Fruit fly (Drosophila melanogaster) whole organism, embryonic: ENCODE data around the gene Mabi.

ENCODE experiments used
- Ada2b ChIP-seq: fragments of 200-800 bp; sonication (Bioruptor generic); IDR thresholded peaks from 2 replicates; pipeline ENCODE4 v1.3.6; 2022; ENCODE audit warnings: missing biosample characterization, missing genetic modification characterization
- BEAF-32 ChIP-seq: fragments of 200-800 bp; sonication (Bioruptor generic); optimal IDR thresholded peaks from 3 replicates; lab custom pipeline; 2017; ENCODE audit warnings: missing biosample characterization, missing genetic modification characterization, mild to moderate bottlenecking, moderate library complexity, missing genetic modification reagents
- CG12155 ChIP-seq: fragments of 200-800 bp; sonication (Bioruptor generic); optimal IDR thresholded peaks from 3 replicates; lab custom pipeline; 2016; ENCODE audit warnings: missing biosample characterization, missing genetic modification characterization
- CG12299 ChIP-seq: fragments of 200-800 bp; sonication (Bioruptor generic); optimal IDR thresholded peaks from 2 replicates; lab custom pipeline; 2018; ENCODE audit warnings: missing biosample characterization, mild to moderate bottlenecking, missing genetic modification characterization
- CG13296 ChIP-seq: fragments of 200-800 bp; sonication (Bioruptor generic); optimal IDR thresholded peaks from 3 replicates; lab custom pipeline; 2018; ENCODE audit warnings: missing biosample characterization, mild to moderate bottlenecking, missing genetic modification characterization
- CG13775 ChIP-seq: fragments of 200-800 bp; sonication (Bioruptor generic); optimal IDR thresholded peaks from 3 replicates; lab custom pipeline; 2017; ENCODE audit warnings: missing biosample characterization, mild to moderate bottlenecking, missing genetic modification characterization
- CG1602 ChIP-seq: fragments of 200-800 bp; sonication (Bioruptor generic); optimal IDR thresholded peaks from 3 replicates; lab custom pipeline; 2016; ENCODE audit warnings: missing biosample characterization, missing genetic modification characterization
- CG18476 ChIP-seq: fragments of 200-800 bp; sonication (Bioruptor generic); optimal IDR thresholded peaks from 2 replicates; lab custom pipeline; 2016; ENCODE audit warnings: missing biosample characterization, mild to moderate bottlenecking, missing genetic modification characterization
- CG31365 ChIP-seq: fragments of 200-800 bp; sonication (Bioruptor generic); optimal IDR thresholded peaks from 2 replicates; lab custom pipeline; 2018; ENCODE audit warnings: missing biosample characterization, mild to moderate bottlenecking, missing genetic modification characterization
- CG32532 ChIP-seq: fragments of 200-800 bp; sonication (Bioruptor generic); IDR thresholded peaks from 2 replicates; pipeline ENCODE4 v1.3.6; 2022; ENCODE audit warnings: missing biosample characterization, missing genetic modification characterization
- CG8388 ChIP-seq: fragments of 200-800 bp; sonication (Bioruptor generic); optimal IDR thresholded peaks from 2 replicates; lab custom pipeline; 2019; ENCODE audit warnings: missing biosample characterization, mild to moderate bottlenecking, missing genetic modification characterization, moderate library complexity
- CG9727 ChIP-seq: fragments of 200-800 bp; sonication (Bioruptor generic); optimal IDR thresholded peaks from 3 replicates; lab custom pipeline; 2017; ENCODE audit warnings: missing biosample characterization, mild to moderate bottlenecking, missing genetic modification characterization
- Deaf1 ChIP-seq: fragments of 200-800 bp; optimal IDR thresholded peaks from 3 replicates; lab custom pipeline; 2019; ENCODE audit warnings: missing biosample characterization, mild to moderate bottlenecking, missing genetic modification characterization, moderate library complexity
- Doc2 ChIP-seq: fragments of 200-800 bp; sonication (Bioruptor generic); IDR thresholded peaks from 2 replicates; pipeline ENCODE4 v1.3.6; 2022; ENCODE audit warnings: missing biosample characterization, missing genetic modification characterization
- Dp ChIP-seq: fragments of 200-800 bp; sonication (Bioruptor generic); optimal IDR thresholded peaks from 2 replicates; lab custom pipeline; 2018; ENCODE audit warnings: missing biosample characterization, mild to moderate bottlenecking, missing genetic modification characterization, moderate library complexity
- E2f1 ChIP-seq: fragments of 200-800 bp; sonication (Bioruptor generic); IDR thresholded peaks from 2 replicates; pipeline ENCODE4 v1.3.6; 2022; ENCODE audit warnings: missing biosample characterization, missing genetic modification characterization
- ERR ChIP-seq: fragments of 200-800 bp; sonication (Bioruptor generic); optimal IDR thresholded peaks from 2 replicates; lab custom pipeline; 2016; ENCODE audit warnings: missing biosample characterization, missing genetic modification characterization
- Hr3 ChIP-seq: fragments of 200-800 bp; sonication (Bioruptor generic); optimal IDR thresholded peaks from 3 replicates; lab custom pipeline; 2016; ENCODE audit warnings: missing biosample characterization, missing genetic modification characterization
- Lim3 ChIP-seq: fragments of 200-800 bp; sonication (Bioruptor generic); IDR thresholded peaks from 2 replicates; pipeline ENCODE4 v1.3.6; 2022; ENCODE audit warnings: missing biosample characterization, missing genetic modification characterization
- MBD-R2 ChIP-seq: fragments of 200-800 bp; sonication (Bioruptor generic); IDR thresholded peaks from 2 replicates; pipeline ENCODE4 v1.3.6; 2022; ENCODE audit warnings: missing biosample characterization, missing genetic modification characterization
- MESR4 ChIP-seq: fragments of 200-800 bp; sonication (Bioruptor generic); optimal IDR thresholded peaks from 2 replicates; lab custom pipeline; 2018; ENCODE audit warnings: missing biosample characterization, mild to moderate bottlenecking, missing genetic modification characterization, moderate library complexity
- Med ChIP-seq: fragments of 200-800 bp; sonication (Bioruptor generic); peaks from one replicate; lab custom pipeline; 2016; ENCODE audit warnings: missing biosample characterization, missing genetic modification characterization, mild to moderate bottlenecking, inconsistent platforms, moderate library complexity
- Myb ChIP-seq: fragments of 200-800 bp; sonication (Bioruptor generic); optimal IDR thresholded peaks from 2 replicates; lab custom pipeline; 2016; ENCODE audit warnings: missing biosample characterization, missing genetic modification characterization
- NFAT ChIP-seq: fragments of 200-800 bp; sonication (Bioruptor generic); IDR thresholded peaks from 2 replicates; pipeline ENCODE4 v1.3.6; 2022; ENCODE audit warnings: missing biosample characterization, missing genetic modification characterization
- Scr ChIP-seq: fragments of 200-800 bp; sonication (Bioruptor generic); IDR thresholded peaks from 2 replicates; pipeline ENCODE4 v1.3.6; 2022; ENCODE audit warnings: missing biosample characterization, missing genetic modification characterization; ENCODE audit not compliant: partially characterized antibody
- Sin3A ChIP-seq: fragments of >200 bp; optimal IDR thresholded peaks from 2 replicates; lab custom pipeline; 2018
- Six4 ChIP-seq: fragments of 200-800 bp; sonication (Bioruptor generic); optimal IDR thresholded peaks from 2 replicates; lab custom pipeline; 2016; ENCODE audit warnings: missing biosample characterization, missing genetic modification characterization
- Stat92E ChIP-seq, 3 experiments: fragments of >200 bp in 2 of 3; fragments of 200-800 bp in 1 of 3; sonication (Bioruptor generic) in 1 of 3; optimal IDR thresholded peaks; 2 replicates each; lab custom pipeline; 2017 to 2019; ENCODE audit warnings: missing biosample characterization in 3 of 3, missing genetic modification characterization in 3 of 3, mild to moderate bottlenecking in 1 of 3, moderate library complexity in 1 of 3
- al ChIP-seq: fragments of 200-800 bp; sonication (Bioruptor generic); IDR thresholded peaks from 2 replicates; pipeline ENCODE4 v1.3.6; 2022; ENCODE audit warnings: missing biosample characterization, missing genetic modification characterization
- amos ChIP-seq: fragments of 200-800 bp; sonication (Bioruptor generic); IDR thresholded peaks from 2 replicates; pipeline ENCODE4 v1.3.6; 2022; ENCODE audit warnings: missing biosample characterization, missing genetic modification characterization; ENCODE audit not compliant: partially characterized antibody
- ato ChIP-seq: fragments of 200-800 bp; sonication (Bioruptor generic); IDR thresholded peaks from 2 replicates; pipeline ENCODE4 v1.3.6; 2022; ENCODE audit warnings: missing biosample characterization, missing genetic modification characterization; ENCODE audit not compliant: partially characterized antibody
- bsh ChIP-seq, 2 experiments: fragments of 200-800 bp; sonication (Bioruptor generic); optimal IDR thresholded peaks; 2 replicates each; lab custom pipeline; 2017 to 2018; ENCODE audit warnings: mild to moderate bottlenecking in 2 of 2, missing biosample characterization in 2 of 2, missing genetic modification characterization in 2 of 2, moderate library complexity in 1 of 2
- corto ChIP-seq: fragments of 200-800 bp; sonication (Bioruptor generic); optimal IDR thresholded peaks from 2 replicates; lab custom pipeline; 2016; ENCODE audit warnings: missing biosample characterization, mild to moderate bottlenecking, missing genetic modification characterization, moderate library complexity
- dimm ChIP-seq: fragments of 200-800 bp; sonication (Bioruptor generic); IDR thresholded peaks from 2 replicates; pipeline ENCODE4 v1.3.6; 2022; ENCODE audit warnings: missing biosample characterization, missing genetic modification characterization
- dmrt11E ChIP-seq: fragments of 200-800 bp; sonication (Bioruptor generic); optimal IDR thresholded peaks from 3 replicates; lab custom pipeline; 2018; ENCODE audit warnings: missing biosample characterization, mild to moderate bottlenecking, missing genetic modification characterization, moderate library complexity
- dysf ChIP-seq: fragments of 200-800 bp; sonication (Bioruptor generic); IDR thresholded peaks from 3 replicates; pipeline ENCODE4 v1.3.6; 2022; ENCODE audit warnings: missing biosample characterization, missing genetic modification characterization
- fd102C ChIP-seq: fragments of 200-800 bp; sonication (Bioruptor generic); optimal IDR thresholded peaks from 2 replicates; lab custom pipeline; 2018; ENCODE audit warnings: missing biosample characterization, mild to moderate bottlenecking, missing genetic modification characterization, moderate library complexity
- fru ChIP-seq: fragments of >200 bp; optimal IDR thresholded peaks from 2 replicates; lab custom pipeline; 2017
- gce ChIP-seq: fragments of 200-800 bp; sonication (Bioruptor generic); IDR thresholded peaks from 3 replicates; pipeline ENCODE4 v1.3.6; 2022; ENCODE audit warnings: missing biosample characterization, missing genetic modification characterization
- hb ChIP-seq: fragments of 200-800 bp; sonication (Bioruptor generic); IDR thresholded peaks from 3 replicates; pipeline ENCODE4 v1.3.6; 2022; ENCODE audit warnings: missing biosample characterization, missing genetic modification characterization; ENCODE audit not compliant: partially characterized antibody
- kni ChIP-seq: fragments of 200-800 bp; sonication (Bioruptor generic); optimal IDR thresholded peaks from 3 replicates; lab custom pipeline; 2017; ENCODE audit warnings: mild to moderate bottlenecking, missing biosample characterization, missing genetic modification reagents, missing genetic modification characterization
- pita ChIP-seq: fragments of 200-800 bp; sonication (Bioruptor generic); optimal IDR thresholded peaks from 2 replicates; lab custom pipeline; 2017; ENCODE audit warnings: missing biosample characterization, mild to moderate bottlenecking, missing genetic modification characterization
- pzg ChIP-seq: fragments of 200-800 bp; sonication (Bioruptor generic); optimal IDR thresholded peaks from 3 replicates; lab custom pipeline; 2018; ENCODE audit warnings: missing biosample characterization, mild to moderate bottlenecking, missing genetic modification characterization, moderate library complexity
- seq ChIP-seq: fragments of 200-800 bp; sonication (Bioruptor generic); IDR thresholded peaks from 2 replicates; pipeline ENCODE4 v1.3.6; 2022; ENCODE audit warnings: missing biosample characterization, missing genetic modification characterization
- slou ChIP-seq: fragments of 200-800 bp; sonication (Bioruptor generic); optimal IDR thresholded peaks from 3 replicates; lab custom pipeline; 2016; ENCODE audit warnings: missing biosample characterization, missing genetic modification characterization
- sna ChIP-seq: fragments of 200-800 bp; sonication (Bioruptor generic); IDR thresholded peaks from 2 replicates; pipeline ENCODE4 v1.3.6; 2022; ENCODE audit warnings: missing biosample characterization, missing genetic modification characterization; ENCODE audit not compliant: partially characterized antibody
- trem ChIP-seq: fragments of 200-800 bp; optimal IDR thresholded peaks from 3 replicates; lab custom pipeline; 2019; ENCODE audit warnings: missing biosample characterization, mild to moderate bottlenecking, missing genetic modification characterization, moderate library complexity
- ttk ChIP-seq: fragments of 200-800 bp; sonication (Bioruptor generic); IDR thresholded peaks from 2 replicates; pipeline ENCODE4 v2.1.2; 2022; ENCODE audit warnings: missing biosample characterization, missing genetic modification characterization
- z ChIP-seq: fragments of 200-800 bp; sonication (Bioruptor generic); IDR thresholded peaks from 3 replicates; pipeline ENCODE4 v1.3.6; 2022; ENCODE audit warnings: missing biosample characterization, missing genetic modification characterization

The Mabi gene

dm6 chr2L:13203437-13204137 is 30.9 kb downstream of the Mabi start, which contains the start of gene Pect (continued):
- TF ChIP-seq z (GFP tag; lab: Robert Waterston, UW) (peak; percentile 77), CG1602 (GFP tag; lab: Kevin White, UChicago) (peak; percentile 43), Lim3 (no peak), slou (GFP tag; lab: Kevin White, UChicago) (no peak), Dp (peak; percentile 10), Myb (GFP tag; lab: Kevin White, UChicago) (peak; percentile 6), hb (GFP tag; lab: Robert Waterston, UW) (no peak), gce (GFP tag; lab: Robert Waterston, UW) (no peak), al (GFP tag; lab: Robert Waterston, UW) (0 out of 2 replicates have a peak, but pooled peaks have one; percentile 27), dimm (GFP tag; lab: Robert Waterston, UW) (no peak), amos (GFP tag; lab: Robert Waterston, UW) (peak; percentile 64), CG13775 (GFP tag; lab: Kevin White, UChicago) (peak; percentile 52), kni (GFP tag; lab: Kevin White, UChicago) (no peak), E2f1 (GFP tag; lab: Robert Waterston, UW) (peak; percentile 54; the same call in 1 of the 2 replicates), Deaf1 (tag; lab: Kevin White, UChicago) (peak; percentile 95), Doc2 (no peak), fru (no peak), seq (GFP tag; lab: Robert Waterston, UW) (peak; percentile 44; the same call in 1 of the 2 replicates), Ada2b (no peak), Sin3A (peak; percentile 19), CG8388 (GFP tag; lab: Kevin White, UChicago) (no peak), ttk (no peak), Stat92E (GFP tag; optimal IDR thresholded peaks at IDR 0.05; lab: Kevin White, UChicago) (peak in 1 of 3 experiments; percentile 41), NFAT (GFP tag; lab: Robert Waterston, UW) (no peak), Six4 (GFP tag; lab: Kevin White, UChicago) (peak; percentile 4), CG18476 (GFP tag; lab: Kevin White, UChicago) (peak; percentile 19), BEAF-32 (GFP tag; lab: Kevin White, UChicago) (peak; percentile 83), CG12299 (tag; lab: Kevin White, UChicago) (peak; percentile 49), corto (GFP tag; lab: Kevin White, UChicago) (no peak), CG32532 (GFP tag; lab: Robert Waterston, UW) (peak; percentile 60; the same call in 1 of the 2 replicates), CG12155 (GFP tag; lab: Kevin White, UChicago) (peak; percentile 8), Med (GFP tag; lab: Kevin White, UChicago) (peak; percentile 79), bsh (GFP tag; optimal IDR thresholded peaks at IDR 0.05; lab: Kevin White, UChicago) (peak in 1 of 2 experiments; percentile 42), ato (peak; percentile 28; the same call in 1 of the 2 replicates), ERR (GFP tag; lab: Kevin White, UChicago) (peak; percentile 7), CG31365 (tag; lab: Kevin White, UChicago) (no peak), dmrt11E (tag; lab: Kevin White, UChicago) (peak; percentile 37), MESR4 (GFP tag; lab: Kevin White, UChicago) (peak; percentile 83), Scr (GFP tag; lab: Robert Waterston, UW) (peak; percentile 63), fd102C (GFP tag; lab: Kevin White, UChicago) (no peak), dysf (GFP tag; lab: Robert Waterston, UW) (0 out of 3 replicates have a peak, but pooled peaks have one; percentile 2), Hr3 (GFP tag; lab: Kevin White, UChicago) (peak; percentile 37), pzg (peak; percentile 58), pita (GFP tag; lab: Kevin White, UChicago) (no peak), sna (GFP tag; lab: Robert Waterston, UW) (0 out of 2 replicates have a peak, but pooled peaks have one; percentile 35), CG13296 (GFP tag; lab: Kevin White, UChicago) (no peak), MBD-R2 (GFP tag; lab: Robert Waterston, UW) (0 out of 2 replicates have a peak, but pooled peaks have one; percentile 12), trem (tag; lab: Kevin White, UChicago) (peak; percentile 25), CG9727 (peak; percentile 37)
